Worm (Caenorhabditis elegans) whole organism, late embryonic: ENCODE results near the gene nhr-176.

Experiments used
- C08G9.2 ChIP-seq: sonication (generic microtip); optimal IDR thresholded peaks from 2 replicates; lab custom pipeline; 2016; ENCODE audit warnings: mild to moderate bottlenecking, missing genetic modification characterization, moderate library complexity, missing compliant biosample characterization
- C38D4.7 ChIP-seq: fragments of 200-800 bp; sonication (Bioruptor generic); optimal IDR thresholded peaks from 2 replicates; lab custom pipeline; 2018; ENCODE audit warnings: mild to moderate bottlenecking, missing genetic modification characterization, moderate library complexity, missing compliant biosample characterization
- F13H6.1 ChIP-seq: sonication (generic microtip); optimal IDR thresholded peaks from 2 replicates; lab custom pipeline; 2016; ENCODE audit warnings: missing genetic modification characterization, missing compliant biosample characterization
- K02D7.2 ChIP-seq: sonication (generic microtip); optimal IDR thresholded peaks from 2 replicates; lab custom pipeline; 2017; ENCODE audit warnings: mild to moderate bottlenecking, missing genetic modification characterization, missing compliant biosample characterization
- Y22D7AL.16 ChIP-seq: sonication (generic microtip); optimal IDR thresholded peaks from 2 replicates; lab custom pipeline; 2016; ENCODE audit warnings: missing genetic modification characterization, missing compliant biosample characterization
- ceh-14 ChIP-seq: sonication (generic microtip); optimal IDR thresholded peaks from 2 replicates; lab custom pipeline; 2016; ENCODE audit warnings: missing genotype, missing genetic modification characterization, missing compliant biosample characterization
- ceh-18 ChIP-seq: sonication (generic microtip); optimal IDR thresholded peaks from 2 replicates; lab custom pipeline; 2016; ENCODE audit warnings: missing genetic modification characterization, missing compliant biosample characterization
- ceh-2 ChIP-seq: sonication (generic microtip); optimal IDR thresholded peaks from 2 replicates; lab custom pipeline; 2016; ENCODE audit warnings: missing genotype, missing genetic modification characterization, missing compliant biosample characterization
- ceh-22 ChIP-seq: sonication (generic microtip); optimal IDR thresholded peaks from 2 replicates; lab custom pipeline; 2017; ENCODE audit warnings: missing biosample characterization, missing genetic modification characterization
- ceh-30 ChIP-seq: fragments of 150-350 bp; optimal IDR thresholded peaks from 2 replicates; lab custom pipeline; 2014; ENCODE audit warnings: missing biosample characterization, missing genetic modification characterization
- ceh-31 ChIP-seq: sonication (generic microtip); optimal IDR thresholded peaks from 2 replicates; lab custom pipeline; 2016; ENCODE audit warnings: missing genetic modification characterization, missing compliant biosample characterization
- ceh-34 ChIP-seq: sonication (generic microtip); optimal IDR thresholded peaks from 2 replicates; lab custom pipeline; 2016; ENCODE audit warnings: mild to moderate bottlenecking, missing genetic modification characterization, missing compliant biosample characterization
- ceh-48 ChIP-seq: sonication (generic microtip); optimal IDR thresholded peaks from 2 replicates; lab custom pipeline; 2016; ENCODE audit warnings: missing genetic modification characterization, inconsistent platforms, missing compliant biosample characterization
- elt-2 ChIP-seq: sonication (generic microtip); optimal IDR thresholded peaks from 2 replicates; lab custom pipeline; 2016; ENCODE audit warnings: missing genetic modification reagents, missing genetic modification characterization, missing compliant biosample characterization
- ets-4 ChIP-seq: sonication (generic microtip); optimal IDR thresholded peaks from 2 replicates; lab custom pipeline; 2016; ENCODE audit warnings: missing genetic modification characterization, missing compliant biosample characterization
- eyg-1 ChIP-seq: sonication (generic microtip); optimal IDR thresholded peaks from 2 replicates; lab custom pipeline; 2016; ENCODE audit warnings: missing genotype, missing genetic modification characterization, missing compliant biosample characterization
- fax-1 ChIP-seq: sonication (generic microtip); optimal IDR thresholded peaks from 2 replicates; lab custom pipeline; 2016; ENCODE audit warnings: missing genotype, missing genetic modification characterization, missing compliant biosample characterization
- gmeb-2 ChIP-seq: sonication (generic microtip); optimal IDR thresholded peaks from 2 replicates; lab custom pipeline; 2016; ENCODE audit warnings: missing genetic modification characterization, inconsistent platforms, missing compliant biosample characterization
- hlh-13 ChIP-seq: fragments of 200-800 bp; sonication (Bioruptor generic); optimal IDR thresholded peaks from 2 replicates; lab custom pipeline; 2018; ENCODE audit warnings: mild to moderate bottlenecking, missing genetic modification characterization, missing compliant biosample characterization
- hlh-15 ChIP-seq: sonication (generic microtip); optimal IDR thresholded peaks from 2 replicates; lab custom pipeline; 2016; ENCODE audit warnings: missing genetic modification characterization, missing compliant biosample characterization
- hlh-8 ChIP-seq: sonication (generic microtip); optimal IDR thresholded peaks from 2 replicates; lab custom pipeline; 2016; ENCODE audit warnings: missing genotype, missing genetic modification characterization, missing compliant biosample characterization
- lim-6 ChIP-seq: sonication (generic microtip); optimal IDR thresholded peaks from 2 replicates; lab custom pipeline; 2016; ENCODE audit warnings: missing genetic modification characterization, missing compliant biosample characterization
- lin-11 ChIP-seq: fragments of 200-800 bp; sonication (Bioruptor generic); optimal IDR thresholded peaks from 2 replicates; lab custom pipeline; 2018; ENCODE audit warnings: mild to moderate bottlenecking, missing genetic modification characterization, missing compliant biosample characterization
- nfya-1 ChIP-seq: sonication (generic microtip); optimal IDR thresholded peaks from 2 replicates; lab custom pipeline; 2017; ENCODE audit warnings: missing genetic modification characterization, mild to moderate bottlenecking, missing compliant biosample characterization, antibody characterized with exemption, moderate library complexity
- odd-2 ChIP-seq: sonication (generic microtip); optimal IDR thresholded peaks from 2 replicates; lab custom pipeline; 2017; ENCODE audit warnings: antibody characterized with exemption, mild to moderate bottlenecking, missing genetic modification characterization, missing compliant biosample characterization
- pag-3 ChIP-seq: sonication (generic microtip); optimal IDR thresholded peaks from 2 replicates; lab custom pipeline; 2016; ENCODE audit warnings: missing compliant biosample characterization, missing genetic modification characterization, borderline replicate concordance
- pax-1 ChIP-seq: fragments of 150-350 bp; optimal IDR thresholded peaks from 2 replicates; lab custom pipeline; 2014; ENCODE audit warnings: missing biosample characterization, missing genetic modification characterization
- pha-4 ChIP-seq: fragments of 150-350 bp; optimal IDR thresholded peaks from 2 replicates; lab custom pipeline; 2018; ENCODE audit warnings: missing biosample characterization, missing genetic modification reagents, missing genetic modification characterization
- pqm-1 ChIP-seq: sonication (generic microtip); optimal IDR thresholded peaks from 2 replicates; lab custom pipeline; 2016; ENCODE audit warnings: missing genetic modification characterization, missing compliant biosample characterization
- pros-1 ChIP-seq: fragments of 150-350 bp; optimal IDR thresholded peaks from 2 replicates; lab custom pipeline; 2014; ENCODE audit warnings: missing biosample characterization, missing genetic modification reagents, missing genetic modification characterization
- ref-2 ChIP-seq: sonication (generic microtip); optimal IDR thresholded peaks from 2 replicates; lab custom pipeline; 2016; ENCODE audit warnings: missing genetic modification characterization, missing compliant biosample characterization
- rnt-1 ChIP-seq: sonication (generic microtip); optimal IDR thresholded peaks from 2 replicates; lab custom pipeline; 2016; ENCODE audit warnings: missing genetic modification characterization, missing compliant biosample characterization
- sdc-2 ChIP-seq: sonication (generic microtip); optimal IDR thresholded peaks from 2 replicates; lab custom pipeline; 2016; ENCODE audit warnings: missing genotype, missing genetic modification characterization, missing compliant biosample characterization
- tbx-2 ChIP-seq: sonication (generic microtip); optimal IDR thresholded peaks from 2 replicates; lab custom pipeline; 2016; ENCODE audit warnings: missing genetic modification characterization, missing compliant biosample characterization
- tbx-7 ChIP-seq: sonication (generic microtip); optimal IDR thresholded peaks from 2 replicates; lab custom pipeline; 2016; ENCODE audit warnings: missing genotype, missing genetic modification characterization, missing compliant biosample characterization
- unc-42 ChIP-seq: sonication (generic microtip); optimal IDR thresholded peaks from 2 replicates; lab custom pipeline; 2016; ENCODE audit warnings: missing genotype, missing genetic modification characterization, missing compliant biosample characterization
- unc-86 ChIP-seq: sonication (generic microtip); optimal IDR thresholded peaks from 2 replicates; lab custom pipeline; 2016; ENCODE audit warnings: missing genetic modification characterization, missing compliant biosample characterization
- zip-5 ChIP-seq: sonication (generic microtip); optimal IDR thresholded peaks from 2 replicates; lab custom pipeline; 2016; ENCODE audit warnings: missing genetic modification characterization, missing compliant biosample characterization
- ztf-16 ChIP-seq: sonication (generic microtip); optimal IDR thresholded peaks from 2 replicates; lab custom pipeline; 2017; ENCODE audit warnings: missing genetic modification characterization, missing compliant biosample characterization

Gene nhr-176

DNA sequence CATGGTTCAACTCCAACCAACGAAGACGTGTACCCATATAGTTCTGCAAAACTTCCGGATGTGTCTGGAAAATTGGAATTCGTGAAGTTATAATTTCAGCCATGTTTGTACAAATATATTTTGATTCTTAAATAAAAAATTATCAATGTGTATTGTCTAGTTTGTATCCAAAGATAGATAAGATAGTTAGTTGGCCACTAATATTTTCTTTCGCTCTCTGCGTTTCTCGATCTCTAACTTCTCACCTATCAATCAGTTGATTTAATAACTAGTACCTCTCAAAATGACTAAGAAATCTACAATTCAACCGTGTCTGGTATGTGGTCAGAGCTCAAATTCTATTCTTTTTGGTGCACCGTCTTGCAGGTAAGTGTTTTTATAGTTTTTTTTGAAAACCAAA, at the start of gene nhr-176:
nhr-176 (plus strand) TSS at position 159 of the 400 bp plus-strand sequence.
- TF ChIP-seq unc-86 (no peak), elt-2 (tag; lab: Kevin White, UChicago) (peak; percentile 52)

DNA sequence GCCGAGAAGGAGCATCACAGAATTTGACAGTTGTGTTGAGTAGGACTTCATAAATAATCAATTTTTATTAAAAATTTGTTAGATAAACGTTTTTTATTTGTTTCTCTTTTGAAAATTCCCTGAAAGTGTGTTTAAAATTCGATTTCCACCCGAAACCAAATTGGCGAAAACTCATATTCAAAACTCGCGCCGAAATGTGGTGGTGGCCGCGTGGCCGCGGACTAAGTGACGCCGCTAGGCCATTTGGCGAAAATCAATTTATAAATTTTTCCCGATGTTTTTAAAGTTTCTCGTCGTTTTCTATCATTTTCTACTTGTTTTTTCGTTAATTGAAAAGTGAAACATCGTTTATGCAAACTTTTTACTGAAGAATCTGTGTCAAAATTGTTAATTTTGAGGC, 48.5 kb upstream of the nhr-176 start:
- TF ChIP-seq pqm-1 (tag; lab: Kevin White, UChicago) = no peak
- no peak for TF ChIP-seq pros-1 (tag; lab: Kevin White, UChicago)
- TF ChIP-seq unc-42 = peak; percentile 58
- TF ChIP-seq ceh-2 (tag; lab: Kevin White, UChicago) = peak; percentile 90
- peak; percentile 28 for TF ChIP-seq rnt-1
- TF ChIP-seq Y22D7AL.16 (tag; lab: Kevin White, UChicago) = no peak
- no peak for TF ChIP-seq ceh-22 (tag; lab: Kevin White, UChicago)
- peak; percentile 47 for TF ChIP-seq sdc-2 (tag; lab: Kevin White, UChicago)
- TF ChIP-seq ztf-16 (tag; lab: Kevin White, UChicago) = peak; percentile 6
- TF ChIP-seq hlh-13 (GFP tag; lab: Kevin White, UChicago) = no peak
- TF ChIP-seq ets-4 (tag; lab: Kevin White, UChicago) = peak; percentile 72
- peak; percentile 74 for TF ChIP-seq hlh-8 (tag; lab: Kevin White, UChicago)
- TF ChIP-seq K02D7.2 (tag; lab: Kevin White, UChicago) = no peak
- no peak for TF ChIP-seq ceh-30 (tag; lab: Kevin White, UChicago)
- peak; percentile 29 for TF ChIP-seq ceh-48 (tag; lab: Kevin White, UChicago)
- no peak for TF ChIP-seq pax-1 (tag; lab: Kevin White, UChicago)
- peak; percentile 57 for TF ChIP-seq ceh-34 (tag; lab: Kevin White, UChicago)
- peak; percentile 57 for TF ChIP-seq lim-6
- peak; percentile 43 for TF ChIP-seq fax-1 (tag; lab: Kevin White, UChicago)
- peak; percentile 38 for TF ChIP-seq elt-2 (tag; lab: Kevin White, UChicago)
- TF ChIP-seq pha-4 = no peak
- peak; percentile 53 for TF ChIP-seq ref-2
- no peak for TF ChIP-seq odd-2 (tag; lab: Kevin White, UChicago)
- TF ChIP-seq ceh-18 = no peak
- no peak for TF ChIP-seq unc-86
- TF ChIP-seq C08G9.2 (tag; lab: Kevin White, UChicago) = peak; percentile 94
- TF ChIP-seq ceh-31 (tag; lab: Kevin White, UChicago) = peak; percentile 93
- no peak for TF ChIP-seq lin-11 (tag; lab: Kevin White, UChicago)
- TF ChIP-seq C38D4.7 (GFP tag; lab: Kevin White, UChicago) = no peak
- peak; percentile 68 for TF ChIP-seq zip-5 (tag; lab: Kevin White, UChicago)
- TF ChIP-seq tbx-7 (tag; lab: Kevin White, UChicago) = peak; percentile 85
- peak; percentile 72 for TF ChIP-seq ceh-14 (tag; lab: Kevin White, UChicago)
- TF ChIP-seq pag-3 (tag; lab: Kevin White, UChicago) = no peak
- peak; percentile 35 for TF ChIP-seq F13H6.1 (tag; lab: Kevin White, UChicago)
- peak; percentile 23 for TF ChIP-seq gmeb-2 (tag; lab: Kevin White, UChicago)

DNA sequence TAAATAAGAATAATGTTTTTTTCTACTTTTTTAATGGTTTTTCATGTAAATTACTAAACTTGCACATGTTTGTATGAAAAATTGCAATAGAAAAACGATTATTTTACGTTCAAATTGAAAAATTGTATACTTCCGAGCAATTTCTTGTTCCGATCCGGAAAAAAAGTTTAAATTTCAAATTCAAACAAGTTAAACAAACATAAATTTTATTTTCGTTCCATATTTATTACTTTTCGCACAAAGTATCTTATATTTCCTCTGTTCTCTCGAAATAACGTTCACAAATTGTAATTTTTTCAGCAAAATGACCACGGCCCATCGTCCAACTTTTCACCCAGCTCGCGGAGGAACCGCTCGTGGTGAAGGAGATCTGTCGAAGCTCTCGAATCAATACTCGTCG, 48.1 kb upstream of the nhr-176 start, which contains the start of gene cwc-15:
cwc-15 (plus strand) TSS at position 301 of the 400 bp plus-strand sequence.
- TF ChIP-seq eyg-1 = no peak
- TF ChIP-seq lin-11 (tag; lab: Kevin White, UChicago) = no peak
- no peak for TF ChIP-seq elt-2 (tag; lab: Kevin White, UChicago)
- no peak for TF ChIP-seq F13H6.1 (tag; lab: Kevin White, UChicago)
- no peak for TF ChIP-seq ceh-14 (tag; lab: Kevin White, UChicago)
- no peak for TF ChIP-seq hlh-15 (tag; lab: Kevin White, UChicago)
- no peak for TF ChIP-seq ceh-31 (tag; lab: Kevin White, UChicago)
- no peak for TF ChIP-seq nfya-1 (tag; lab: Kevin White, UChicago)
- TF ChIP-seq pax-1 (tag; lab: Kevin White, UChicago) = no peak
- TF ChIP-seq tbx-2 (tag; lab: Kevin White, UChicago) = no peak
- no peak for TF ChIP-seq unc-42
- TF ChIP-seq Y22D7AL.16 (tag; lab: Kevin White, UChicago) = no peak
- no peak for TF ChIP-seq rnt-1
- TF ChIP-seq, all 69 proteins: peak for 0
